Worm (Caenorhabditis elegans) whole organism, L4/young adult: ENCODE measurements around the gene ugt-32.

Experiments
- W03F9.2 ChIP-seq: fragments of 150-350 bp; optimal IDR thresholded peaks from 2 replicates; lab custom pipeline; 2014; ENCODE audit warnings: missing biosample characterization, missing genetic modification characterization
- him-1 ChIP-seq: sonication (generic microtip); optimal IDR thresholded peaks from 2 replicates; lab custom pipeline; 2016; ENCODE audit warnings: missing genotype, missing genetic modification reagents, missing genetic modification characterization, missing compliant biosample characterization

DNA sequence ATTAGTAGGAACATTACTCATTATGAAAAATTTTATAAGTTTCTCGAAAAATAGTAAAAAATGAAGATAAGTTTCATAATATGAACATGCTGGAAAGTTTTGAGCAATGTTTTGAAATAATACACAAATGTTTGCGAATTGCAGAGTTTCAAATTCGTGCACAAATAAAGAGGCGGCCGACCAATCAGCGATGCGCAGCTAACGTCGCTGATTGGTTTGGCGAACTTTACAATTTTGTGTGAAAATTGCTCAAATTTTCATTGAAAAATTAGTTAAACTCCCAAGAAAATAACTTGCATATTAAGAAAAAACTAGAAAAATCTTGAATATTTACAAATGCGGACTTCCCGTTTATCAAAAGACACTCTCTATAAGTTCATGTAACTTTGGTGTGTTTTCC, 11.1 kb downstream of the ugt-32 start:
- no peak for TF ChIP-seq W03F9.2 (tag; lab: Kevin White, UChicago)
- no peak for TF ChIP-seq him-1
